Worm (Caenorhabditis elegans) whole organism, L4 larva: Measurements from ENCODE around the gene rsa-2.

Source experiments
- F44E2.7 ChIP-seq: fragments of 200-800 bp; sonication (Bioruptor generic); IDR thresholded peaks from 2 replicates; pipeline ENCODE4 v2.1.2; 2022; ENCODE audit warnings: missing genetic modification characterization, missing compliant biosample characterization
- F49E8.2 ChIP-seq: sonication (generic microtip); optimal IDR thresholded peaks from 2 replicates; lab custom pipeline; 2016; ENCODE audit warnings: missing compliant biosample characterization, mild to moderate bottlenecking, missing genetic modification characterization, borderline replicate concordance
- R02D3.7 ChIP-seq: fragments of 150-350 bp; sonication (generic microtip); optimal IDR thresholded peaks from 3 replicates; lab custom pipeline; 2014; ENCODE audit warnings: missing biosample characterization, missing genetic modification characterization
- T20F7.1 ChIP-seq: fragments of 200-800 bp; sonication (Bioruptor generic); optimal IDR thresholded peaks from 2 replicates; lab custom pipeline; 2018; ENCODE audit warnings: mild to moderate bottlenecking, missing genetic modification characterization, missing compliant biosample characterization
- T26A8.4 ChIP-seq: fragments of 200-800 bp; sonication (Bioruptor generic); IDR thresholded peaks from 2 replicates; pipeline ENCODE4 v1.3.6; 2022; ENCODE audit warnings: missing genetic modification characterization, missing compliant biosample characterization
- Y48G9A.11 ChIP-seq: fragments of 200-800 bp; sonication (Bioruptor generic); IDR thresholded peaks from 2 replicates; pipeline ENCODE4 v1.3.6; 2022; ENCODE audit warnings: missing genetic modification reagents, missing genetic modification characterization, missing compliant biosample characterization
- Y75B8A.6 ChIP-seq: fragments of 200-800 bp; sonication (Bioruptor generic); IDR thresholded peaks from 2 replicates; pipeline ENCODE4 v1.3.6; 2022; ENCODE audit warnings: missing genetic modification reagents, missing genetic modification characterization, missing compliant biosample characterization
- ZK546.5 ChIP-seq, 2 experiments: sonication (generic microtip); optimal IDR thresholded peaks; 2 replicates each; lab custom pipeline; 2017; ENCODE audit warnings: missing biosample characterization in 2 of 2, missing genetic modification characterization in 2 of 2
- attf-4 ChIP-seq: sonication (generic microtip); optimal IDR thresholded peaks from 3 replicates; lab custom pipeline; 2017; ENCODE audit warnings: missing biosample characterization, missing genetic modification characterization
- ceh-20 ChIP-seq: fragments of 200-800 bp; sonication (Bioruptor generic); IDR thresholded peaks from 2 replicates; pipeline ENCODE4 v1.3.6; 2022; ENCODE audit warnings: missing genetic modification reagents, missing genetic modification characterization, missing compliant biosample characterization
- ceh-32 ChIP-seq: sonication (generic microtip); optimal IDR thresholded peaks from 2 replicates; lab custom pipeline; 2016; ENCODE audit warnings: mild to moderate bottlenecking, missing genetic modification characterization, missing compliant biosample characterization; ENCODE audit not compliant: poor library complexity
- ceh-44 ChIP-seq: fragments of 200-800 bp; sonication (Bioruptor generic); IDR thresholded peaks from 2 replicates; pipeline ENCODE4 v1.3.6; 2022; ENCODE audit warnings: missing genetic modification reagents, missing genetic modification characterization, missing compliant biosample characterization
- daf-16 ChIP-seq, 3 experiments: sonication (generic microtip); optimal IDR thresholded peaks; 2 replicates each; lab custom pipeline; 2016 to 2017; ENCODE audit warnings: missing genetic modification characterization in 3 of 3, missing genetic modification reagents in 3 of 3, mild to moderate bottlenecking in 2 of 3, missing compliant biosample characterization in 2 of 3, missing biosample characterization in 1 of 3, moderate library complexity in 1 of 3
- daf-19 ChIP-seq: fragments of 200-800 bp; sonication (Bioruptor generic); conservative IDR thresholded peaks from 2 replicates; pipeline ENCODE4 v1.3.6; 2022; ENCODE audit warnings: missing genetic modification characterization, missing compliant biosample characterization
- dmd-6 ChIP-seq: fragments of 200-800 bp; sonication (Bioruptor generic); IDR thresholded peaks from 2 replicates; pipeline ENCODE4 v1.3.6; 2022; ENCODE audit warnings: missing genetic modification reagents, missing genetic modification characterization, missing compliant biosample characterization
- dmd-8 ChIP-seq: fragments of 200-800 bp; sonication (Bioruptor generic); IDR thresholded peaks from 2 replicates; pipeline ENCODE4 v1.3.6; 2022; ENCODE audit warnings: missing genetic modification characterization, missing compliant biosample characterization
- dmd-9 ChIP-seq: fragments of 200-800 bp; sonication (Bioruptor generic); IDR thresholded peaks from 2 replicates; pipeline ENCODE4 v1.3.6; 2022; ENCODE audit warnings: missing genetic modification reagents, missing genetic modification characterization, missing compliant biosample characterization
- dve-1 ChIP-seq: sonication (generic microtip); optimal IDR thresholded peaks from 2 replicates; lab custom pipeline; 2017; ENCODE audit warnings: antibody characterized with exemption, mild to moderate bottlenecking, missing genetic modification characterization, missing compliant biosample characterization; ENCODE audit not compliant: insufficient read depth
- fkh-10 ChIP-seq: fragments of 150-350 bp; optimal IDR thresholded peaks from 2 replicates; lab custom pipeline; 2014; ENCODE audit warnings: missing biosample characterization, missing genetic modification reagents, missing genetic modification characterization
- hif-1 ChIP-seq, 2 experiments: sonication (generic microtip); optimal IDR thresholded peaks; 2 replicates each; lab custom pipeline; 2016 to 2017; ENCODE audit warnings: missing compliant biosample characterization in 2 of 2, missing genetic modification characterization in 2 of 2, missing genetic modification reagents in 2 of 2, missing genotype in 2 of 2, mild to moderate bottlenecking in 1 of 2
- hlh-11 ChIP-seq: fragments of 200-800 bp; sonication (Bioruptor generic); optimal IDR thresholded peaks from 2 replicates; lab custom pipeline; 2018; ENCODE audit warnings: mild to moderate bottlenecking, missing genetic modification characterization, missing compliant biosample characterization
- jun-1 ChIP-seq: fragments of 150-350 bp; optimal IDR thresholded peaks from 2 replicates; lab custom pipeline; 2014; ENCODE audit warnings: missing biosample characterization, missing genetic modification reagents, missing genetic modification characterization
- lim-7 ChIP-seq: fragments of 200-800 bp; sonication (Bioruptor generic); IDR thresholded peaks from 2 replicates; pipeline ENCODE4 v1.3.6; 2022; ENCODE audit warnings: missing genetic modification characterization, missing compliant biosample characterization
- lin-15B ChIP-seq: fragments of 150-350 bp; sonication (generic microtip); optimal IDR thresholded peaks from 3 replicates; lab custom pipeline; 2014; ENCODE audit warnings: missing biosample characterization, missing genetic modification characterization
- lin-29 ChIP-seq: fragments of 200-800 bp; sonication (Bioruptor generic); IDR thresholded peaks from 2 replicates; pipeline ENCODE4 v1.3.6; 2022; ENCODE audit warnings: missing genetic modification reagents, missing genetic modification characterization, missing compliant biosample characterization
- madf-5 ChIP-seq, 2 experiments: fragments of 200-800 bp; sonication (Bioruptor generic); IDR thresholded peaks; 2 replicates each; pipeline ENCODE4 v1.3.6; 2022; ENCODE audit warnings: missing compliant biosample characterization in 2 of 2, missing genetic modification characterization in 2 of 2
- mep-1 ChIP-seq: fragments of 150-350 bp; sonication (generic microtip); optimal IDR thresholded peaks from 3 replicates; lab custom pipeline; 2014; ENCODE audit warnings: missing biosample characterization, missing genetic modification characterization
- mes-2 ChIP-seq: sonication (generic microtip); optimal IDR thresholded peaks from 2 replicates; lab custom pipeline; 2016; ENCODE audit warnings: missing genotype, mild to moderate bottlenecking, missing genetic modification characterization, missing compliant biosample characterization; ENCODE audit not compliant: poor library complexity, severe bottlenecking
- mxl-3 ChIP-seq: fragments of 200-800 bp; sonication (Bioruptor generic); optimal IDR thresholded peaks from 2 replicates; lab custom pipeline; 2018; ENCODE audit warnings: mild to moderate bottlenecking, missing genetic modification characterization, missing compliant biosample characterization
- nhr-11 ChIP-seq: fragments of 150-350 bp; optimal IDR thresholded peaks from 2 replicates; lab custom pipeline; 2014; ENCODE audit warnings: missing biosample characterization, missing genetic modification characterization
- nhr-111 ChIP-seq: fragments of 200-800 bp; sonication (Bioruptor generic); optimal IDR thresholded peaks from 2 replicates; lab custom pipeline; 2018; ENCODE audit warnings: mild to moderate bottlenecking, missing genetic modification characterization, missing compliant biosample characterization
- nhr-237 ChIP-seq: sonication (generic microtip); optimal IDR thresholded peaks from 2 replicates; lab custom pipeline; 2017; ENCODE audit warnings: missing biosample characterization, missing genetic modification characterization
- nhr-28 ChIP-seq: fragments of 150-350 bp; optimal IDR thresholded peaks from 2 replicates; lab custom pipeline; 2014; ENCODE audit warnings: missing biosample characterization, missing genetic modification characterization
- nhr-41 ChIP-seq: fragments of 200-800 bp; sonication (Bioruptor generic); IDR thresholded peaks from 2 replicates; pipeline ENCODE4 v1.3.6; 2022; ENCODE audit warnings: missing genetic modification reagents, missing genetic modification characterization, missing compliant biosample characterization
- nhr-48 ChIP-seq: sonication (generic microtip); optimal IDR thresholded peaks from 2 replicates; lab custom pipeline; 2016; ENCODE audit warnings: mild to moderate bottlenecking, missing genetic modification characterization, missing compliant biosample characterization
- nhr-76 ChIP-seq: fragments of 150-350 bp; optimal IDR thresholded peaks from 2 replicates; lab custom pipeline; 2014; ENCODE audit warnings: missing biosample characterization, missing genetic modification characterization
- nhr-77 ChIP-seq: fragments of 150-350 bp; optimal IDR thresholded peaks from 2 replicates; lab custom pipeline; 2014; ENCODE audit warnings: missing biosample characterization, missing genetic modification characterization
- pha-4 ChIP-seq, 2 experiments: fragments of 150-350 bp in 1 of 2; fragments of 200-800 bp in 1 of 2; sonication (Bioruptor generic) in 1 of 2; IDR thresholded peaks in 1 of 2; optimal IDR thresholded peaks in 1 of 2; 2 replicates each; pipeline versions ENCODE4 v1.3.6 to Lab custom; 2014 to 2022; ENCODE audit warnings: missing genetic modification characterization in 2 of 2, missing genetic modification reagents in 2 of 2, missing biosample characterization in 1 of 2, missing compliant biosample characterization in 1 of 2
- pqm-1 ChIP-seq: sonication (generic microtip); optimal IDR thresholded peaks from 2 replicates; lab custom pipeline; 2017; ENCODE audit warnings: missing biosample characterization, missing genetic modification characterization
- rbr-2 ChIP-seq: sonication (generic microtip); optimal IDR thresholded peaks from 2 replicates; lab custom pipeline; 2016; ENCODE audit warnings: missing genotype, missing genetic modification characterization, missing compliant biosample characterization
- saeg-2 ChIP-seq: fragments of 200-800 bp; sonication (Bioruptor generic); IDR thresholded peaks from 2 replicates; pipeline ENCODE4 v1.3.6; 2022; ENCODE audit warnings: missing genetic modification reagents, missing genetic modification characterization, missing compliant biosample characterization
- set-16 ChIP-seq: fragments of 200-800 bp; sonication (Bioruptor generic); IDR thresholded peaks from 2 replicates; pipeline ENCODE4 v1.3.6; 2022; ENCODE audit warnings: missing genetic modification reagents, missing genetic modification characterization, missing compliant biosample characterization
- spr-3 ChIP-seq: fragments of 200-800 bp; sonication (Bioruptor generic); optimal IDR thresholded peaks from 2 replicates; lab custom pipeline; 2018; ENCODE audit warnings: mild to moderate bottlenecking, missing genetic modification characterization, missing compliant biosample characterization
- tra-1 ChIP-seq: fragments of 200-800 bp; sonication (Bioruptor generic); IDR thresholded peaks from 2 replicates; pipeline ENCODE4 v1.3.6; 2022; ENCODE audit warnings: missing genetic modification reagents, missing genetic modification characterization, missing compliant biosample characterization
- unc-39 ChIP-seq: sonication (generic microtip); optimal IDR thresholded peaks from 2 replicates; lab custom pipeline; 2017; ENCODE audit warnings: missing biosample characterization, missing genetic modification characterization
- vab-7 ChIP-seq: fragments of 200-800 bp; sonication (Bioruptor generic); IDR thresholded peaks from 2 replicates; pipeline ENCODE4 v1.3.6; 2022; ENCODE audit warnings: missing genetic modification reagents, missing genetic modification characterization, missing compliant biosample characterization
- zfp-2 ChIP-seq: sonication (generic microtip); optimal IDR thresholded peaks from 2 replicates; lab custom pipeline; 2016; ENCODE audit warnings: mild to moderate bottlenecking, missing genetic modification characterization, missing compliant biosample characterization
- zfp-3 ChIP-seq: fragments of 200-800 bp; sonication (Bioruptor generic); conservative IDR thresholded peaks from 2 replicates; pipeline ENCODE4 v1.3.6; 2022; ENCODE audit warnings: missing genetic modification reagents, missing genetic modification characterization, missing compliant biosample characterization
- zip-11 ChIP-seq: fragments of 200-800 bp; sonication (Bioruptor generic); IDR thresholded peaks from 2 replicates; pipeline ENCODE4 v1.3.6; 2022; ENCODE audit warnings: missing genetic modification characterization, missing compliant biosample characterization

rsa-2 gene

DNA sequence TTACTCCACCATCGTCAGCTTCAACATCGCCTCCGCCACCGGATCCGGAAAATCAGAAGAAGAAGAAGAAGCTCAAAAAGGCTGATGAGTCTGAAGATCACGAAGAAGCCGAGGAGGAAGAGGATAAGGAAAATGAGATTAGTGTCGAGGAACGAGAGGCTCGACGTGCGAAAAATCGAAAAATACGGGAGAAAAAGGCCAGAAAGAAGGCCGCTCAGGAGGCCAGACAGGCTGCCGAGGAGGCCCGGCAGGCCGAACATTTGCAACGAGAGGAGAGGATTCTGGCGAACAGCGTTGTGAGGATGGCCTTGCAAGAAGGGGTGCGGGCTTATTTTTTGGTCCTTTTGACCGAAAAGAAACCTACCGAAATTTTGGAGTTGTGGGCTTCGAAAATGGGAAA is 18.1 kb upstream of the rsa-2 start (continued):
- TF ChIP-seq F44E2.7 (GFP tag; lab: Robert Waterston, UW) (no peak), nhr-11 (no peak), set-16 (GFP tag; lab: Robert Waterston, UW) (peak; percentile 71), zip-11 (no peak), rbr-2 (no peak)

DNA sequence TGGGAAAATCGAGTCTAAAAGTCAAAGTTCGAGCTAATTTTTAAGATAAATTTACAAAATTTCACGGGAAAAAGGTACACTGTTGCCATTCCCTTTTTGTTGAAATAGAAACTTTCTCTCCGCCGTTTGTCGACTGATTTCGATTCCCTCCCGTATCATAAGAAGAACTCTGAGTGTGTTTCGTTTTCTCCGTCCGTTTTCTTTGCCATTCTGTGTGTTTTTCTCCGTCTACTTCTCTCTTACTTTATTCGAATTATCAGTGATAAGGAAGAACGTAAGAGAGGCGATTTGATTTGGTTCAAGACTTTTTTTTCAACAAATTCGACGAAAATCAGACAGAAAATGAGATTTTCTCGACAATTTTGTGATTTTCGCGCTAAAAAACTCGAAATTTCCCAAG is 16.7 kb upstream of the rsa-2 start:
- no peak for TF ChIP-seq T20F7.1 (GFP tag; lab: Kevin White, UChicago)
- no peak for TF ChIP-seq madf-5 (GFP tag; IDR thresholded peaks at IDR 0.05; lab: Robert Waterston, UW)
- TF ChIP-seq vab-7 (GFP tag; lab: Robert Waterston, UW) = no peak
- TF ChIP-seq mes-2 (tag; lab: Kevin White, UChicago) = no peak
- no peak for TF ChIP-seq pha-4 (GFP tag; IDR thresholded peaks at IDR 0.05; lab: Robert Waterston, UW)
- TF ChIP-seq pha-4 (tag; optimal IDR thresholded peaks at IDR 0.05; lab: Kevin White, UChicago) = no peak
- no peak for TF ChIP-seq fkh-10 (GFP tag; lab: Kevin White, UChicago)
- no peak for TF ChIP-seq Y48G9A.11
- no peak for TF ChIP-seq nhr-11
- TF ChIP-seq nhr-77 (tag; lab: Kevin White, UChicago) = no peak
- TF ChIP-seq mxl-3 (GFP tag; lab: Kevin White, UChicago) = no peak
- TF ChIP-seq R02D3.7 = no peak
- TF ChIP-seq daf-16 (GFP tag; optimal IDR thresholded peaks at IDR 0.05; lab: Kevin White, UChicago) = no peak
- TF ChIP-seq daf-16 (tag; optimal IDR thresholded peaks at IDR 0.05; lab: Kevin White, UChicago) = peak; percentile 39
- TF ChIP-seq daf-19 = no peak
- no peak for TF ChIP-seq set-16 (GFP tag; lab: Robert Waterston, UW)
- no peak for TF ChIP-seq ceh-44
- TF ChIP-seq spr-3 (GFP tag; lab: Kevin White, UChicago) = no peak
- no peak for TF ChIP-seq zfp-2 (tag; lab: Kevin White, UChicago)
- no peak for TF ChIP-seq jun-1
- TF ChIP-seq ceh-20 (GFP tag; lab: Robert Waterston, UW) = no peak
- no peak for TF ChIP-seq ZK546.5 (tag; optimal IDR thresholded peaks at IDR 0.05; lab: Kevin White, UChicago)
- no peak for TF ChIP-seq lin-15B
- no peak for TF ChIP-seq saeg-2 (GFP tag; lab: Robert Waterston, UW)
- TF ChIP-seq nhr-237 (tag; lab: Kevin White, UChicago) = no peak
- peak; percentile 34; the same call in 1 of the 2 replicates for TF ChIP-seq dmd-6 (GFP tag; lab: Robert Waterston, UW)
- TF ChIP-seq zfp-3 (GFP tag; lab: Robert Waterston, UW) = no peak
- TF ChIP-seq ceh-32 = no peak
- no peak for TF ChIP-seq dmd-9 (GFP tag; lab: Robert Waterston, UW)
- TF ChIP-seq hlh-11 = peak; percentile 43
- no peak for TF ChIP-seq lim-7 (GFP tag; lab: Robert Waterston, UW)
- TF ChIP-seq T26A8.4 = no peak
- TF ChIP-seq dve-1 = peak; percentile 30
- TF ChIP-seq Y75B8A.6 (GFP tag; lab: Robert Waterston, UW) = no peak
- TF ChIP-seq F44E2.7 (GFP tag; lab: Robert Waterston, UW) = no peak
- peak; percentile 76 for TF ChIP-seq nhr-28 (tag; lab: Kevin White, UChicago)
- TF ChIP-seq mep-1 (tag; lab: Kevin White, UChicago) = peak; percentile 3
- TF ChIP-seq F49E8.2 (tag; lab: Kevin White, UChicago) = no peak
- no peak for TF ChIP-seq nhr-76
- no peak for TF ChIP-seq tra-1 (GFP tag; lab: Robert Waterston, UW)
- TF ChIP-seq nhr-111 (GFP tag; lab: Kevin White, UChicago) = no peak
- TF ChIP-seq nhr-48 (tag; lab: Kevin White, UChicago) = no peak
- TF ChIP-seq nhr-41 (GFP tag; lab: Robert Waterston, UW) = no peak
- TF ChIP-seq hif-1 (tag; optimal IDR thresholded peaks at IDR 0.05; lab: Kevin White, UChicago) = no peak
- no peak for TF ChIP-seq lin-29 (GFP tag; lab: Robert Waterston, UW)
- TF ChIP-seq dmd-8 (GFP tag; lab: Robert Waterston, UW) = no peak
- no peak for TF ChIP-seq unc-39 (tag; lab: Kevin White, UChicago)
- TF ChIP-seq attf-4 (tag; lab: Kevin White, UChicago) = no peak
- TF ChIP-seq pqm-1 (tag; lab: Kevin White, UChicago) = peak; percentile 81
